Fruit fly (Drosophila melanogaster) whole organism, prepupa: ENCODE data around the gene Polr2I.

Experiments used
- Blimp-1 ChIP-seq: fragments of 200-800 bp; sonication (Bioruptor generic); optimal IDR thresholded peaks from 3 replicates; lab custom pipeline; 2017; ENCODE audit warnings: missing biosample characterization, missing genetic modification characterization, mild to moderate bottlenecking, moderate library complexity, missing genetic modification reagents
- CG10631 ChIP-seq: fragments of 200-800 bp; sonication (Bioruptor generic); optimal IDR thresholded peaks from 2 replicates; lab custom pipeline; 2016; ENCODE audit warnings: missing biosample characterization, missing genetic modification characterization
- CG10669 ChIP-seq: fragments of 200-800 bp; sonication (Bioruptor generic); optimal IDR thresholded peaks from 3 replicates; lab custom pipeline; 2018; ENCODE audit warnings: missing biosample characterization, mild to moderate bottlenecking, missing genetic modification characterization, moderate library complexity
- CG11294 ChIP-seq: fragments of 200-800 bp; sonication (Bioruptor generic); IDR thresholded peaks from 2 replicates; pipeline ENCODE4 v1.3.6; 2022; ENCODE audit warnings: missing biosample characterization, missing genetic modification characterization
- CG11762 ChIP-seq: fragments of 200-800 bp; sonication (Bioruptor generic); optimal IDR thresholded peaks from 3 replicates; lab custom pipeline; 2016; ENCODE audit warnings: missing biosample characterization, missing genetic modification characterization; ENCODE audit not compliant: insufficient read depth
- CG16779 ChIP-seq: fragments of 200-800 bp; sonication (Bioruptor generic); optimal IDR thresholded peaks from 3 replicates; lab custom pipeline; 2017; ENCODE audit warnings: missing biosample characterization, mild to moderate bottlenecking, missing genetic modification characterization
- CG31627 ChIP-seq: fragments of 200-800 bp; sonication (Bioruptor generic); optimal IDR thresholded peaks from 3 replicates; lab custom pipeline; 2016; ENCODE audit warnings: missing biosample characterization, missing genetic modification characterization
- CG34406 ChIP-seq: fragments of 200-800 bp; sonication (Bioruptor generic); optimal IDR thresholded peaks from 3 replicates; lab custom pipeline; 2016; ENCODE audit warnings: missing biosample characterization, missing genetic modification characterization
- CG3919 ChIP-seq: fragments of 200-800 bp; sonication (Bioruptor generic); optimal IDR thresholded peaks from 3 replicates; lab custom pipeline; 2016; ENCODE audit warnings: missing biosample characterization, missing genetic modification characterization
- CG6792 ChIP-seq: fragments of 200-800 bp; sonication (Bioruptor generic); optimal IDR thresholded peaks from 3 replicates; lab custom pipeline; 2016; ENCODE audit warnings: missing biosample characterization, missing genetic modification characterization
- CG6854 ChIP-seq: fragments of 200-800 bp; sonication (Bioruptor generic); optimal IDR thresholded peaks from 2 replicates; lab custom pipeline; 2017; ENCODE audit warnings: missing biosample characterization, mild to moderate bottlenecking, missing genetic modification characterization
- CG7368 ChIP-seq: fragments of 200-800 bp; sonication (Bioruptor generic); optimal IDR thresholded peaks from 3 replicates; lab custom pipeline; 2016; ENCODE audit warnings: missing biosample characterization, missing genetic modification characterization
- CG8119 ChIP-seq: fragments of 200-800 bp; sonication (Bioruptor generic); IDR thresholded peaks from 3 replicates; pipeline ENCODE4 v1.3.6; 2022; ENCODE audit warnings: missing biosample characterization, missing genetic modification characterization
- CG8319 ChIP-seq: fragments of 200-800 bp; sonication (Bioruptor generic); optimal IDR thresholded peaks from 3 replicates; lab custom pipeline; 2016; ENCODE audit warnings: missing biosample characterization, missing genetic modification characterization
- CG8632 ChIP-seq: fragments of 200-800 bp; sonication (Bioruptor generic); optimal IDR thresholded peaks from 3 replicates; lab custom pipeline; 2016; ENCODE audit warnings: missing biosample characterization, missing genetic modification characterization
- CG9139 ChIP-seq: fragments of 200-800 bp; sonication (Bioruptor generic); optimal IDR thresholded peaks from 3 replicates; lab custom pipeline; 2017; ENCODE audit warnings: missing biosample characterization, mild to moderate bottlenecking, missing genetic modification characterization
- Eip75B ChIP-seq: fragments of 200-800 bp; sonication (Bioruptor generic); optimal IDR thresholded peaks from 3 replicates; lab custom pipeline; 2016; ENCODE audit warnings: missing biosample characterization, missing genetic modification characterization
- Eip78C ChIP-seq: fragments of 200-800 bp; sonication (Bioruptor generic); peaks from one replicate; lab custom pipeline; 2016; ENCODE audit warnings: missing biosample characterization, missing genetic modification characterization
- Eip93F ChIP-seq: fragments of 200-800 bp; sonication (Bioruptor generic); optimal IDR thresholded peaks from 2 replicates; lab custom pipeline; 2016; ENCODE audit warnings: missing biosample characterization, mild to moderate bottlenecking, missing genetic modification characterization
- Ets96B ChIP-seq: fragments of 200-800 bp; optimal IDR thresholded peaks from 2 replicates; lab custom pipeline; 2019; ENCODE audit warnings: missing biosample characterization, mild to moderate bottlenecking, missing genetic modification characterization, moderate library complexity
- Gug ChIP-seq: fragments of 200-800 bp; sonication (Bioruptor generic); IDR thresholded peaks from 2 replicates; pipeline ENCODE4 v1.3.6; 2022; ENCODE audit warnings: missing biosample characterization, missing genetic modification characterization
- Hr38 ChIP-seq: sonication (Bioruptor generic); optimal IDR thresholded peaks from 2 replicates; lab custom pipeline; 2016; ENCODE audit warnings: missing biosample characterization, missing genetic modification characterization
- Hr39 ChIP-seq: fragments of 200-800 bp; sonication (Bioruptor generic); optimal IDR thresholded peaks from 2 replicates; lab custom pipeline; 2016; ENCODE audit warnings: missing biosample characterization, missing genetic modification characterization
- Hr4 ChIP-seq: fragments of 200-800 bp; sonication (Bioruptor generic); optimal IDR thresholded peaks from 3 replicates; lab custom pipeline; 2016; ENCODE audit warnings: missing biosample characterization, missing genetic modification characterization
- Lpt ChIP-seq: fragments of 200-800 bp; sonication (Bioruptor generic); optimal IDR thresholded peaks from 3 replicates; lab custom pipeline; 2016; ENCODE audit warnings: missing biosample characterization, missing genetic modification characterization
- Met ChIP-seq: fragments of 200-800 bp; sonication (Bioruptor generic); optimal IDR thresholded peaks from 3 replicates; lab custom pipeline; 2016; ENCODE audit warnings: missing biosample characterization, missing genetic modification characterization
- OdsH ChIP-seq: fragments of 200-800 bp; sonication (Bioruptor generic); optimal IDR thresholded peaks from 3 replicates; lab custom pipeline; 2016; ENCODE audit warnings: missing biosample characterization, missing genetic modification characterization
- Smox ChIP-seq: fragments of 200-800 bp; sonication (Bioruptor generic); optimal IDR thresholded peaks from 3 replicates; lab custom pipeline; 2016; ENCODE audit warnings: missing biosample characterization, missing genetic modification characterization
- Sox14 ChIP-seq: fragments of 200-800 bp; sonication (Bioruptor generic); optimal IDR thresholded peaks from 3 replicates; lab custom pipeline; 2016; ENCODE audit warnings: missing biosample characterization, missing genetic modification characterization
- Sox15 ChIP-seq: fragments of 200-800 bp; sonication (Bioruptor generic); optimal IDR thresholded peaks from 3 replicates; lab custom pipeline; 2016; ENCODE audit warnings: missing biosample characterization, missing genetic modification characterization
- achi ChIP-seq: fragments of 200-800 bp; sonication (Bioruptor generic); optimal IDR thresholded peaks from 3 replicates; lab custom pipeline; 2016; ENCODE audit warnings: missing biosample characterization, missing genetic modification characterization
- cyc ChIP-seq: fragments of 200-800 bp; sonication (Bioruptor generic); optimal IDR thresholded peaks from 3 replicates; lab custom pipeline; 2016; ENCODE audit warnings: missing biosample characterization, missing genetic modification characterization
- esn ChIP-seq: fragments of 200-800 bp; sonication (Bioruptor generic); optimal IDR thresholded peaks from 2 replicates; lab custom pipeline; 2016; ENCODE audit warnings: missing biosample characterization, mild to moderate bottlenecking, missing genetic modification characterization, moderate library complexity
- fd59A ChIP-seq: fragments of 200-800 bp; sonication (Bioruptor generic); optimal IDR thresholded peaks from 2 replicates; lab custom pipeline; 2017; ENCODE audit warnings: missing biosample characterization, mild to moderate bottlenecking, missing genetic modification characterization, missing genetic modification reagents
- fd85E ChIP-seq: fragments of 200-800 bp; sonication (Bioruptor generic); optimal IDR thresholded peaks from 3 replicates; lab custom pipeline; 2016; ENCODE audit warnings: missing biosample characterization, missing genetic modification characterization
- fkh ChIP-seq: fragments of 200-800 bp; sonication (Bioruptor generic); optimal IDR thresholded peaks from 3 replicates; lab custom pipeline; 2017; ENCODE audit warnings: missing biosample characterization, mild to moderate bottlenecking, missing genetic modification characterization, moderate library complexity
- lz ChIP-seq: fragments of 200-800 bp; sonication (Bioruptor generic); optimal IDR thresholded peaks from 3 replicates; lab custom pipeline; 2016; ENCODE audit warnings: missing biosample characterization, missing genetic modification characterization
- net ChIP-seq: fragments of 200-800 bp; sonication (Bioruptor generic); optimal IDR thresholded peaks from 3 replicates; lab custom pipeline; 2016; ENCODE audit warnings: missing biosample characterization, missing genetic modification characterization
- pdm3 ChIP-seq: fragments of 200-800 bp; sonication (Bioruptor generic); optimal IDR thresholded peaks from 3 replicates; lab custom pipeline; 2016; ENCODE audit warnings: missing biosample characterization, missing genetic modification characterization
- salr ChIP-seq, 2 experiments: fragments of 200-800 bp; sonication (Bioruptor generic); optimal IDR thresholded peaks; 3 replicates each; lab custom pipeline; 2016 to 2018; ENCODE audit warnings: missing biosample characterization in 2 of 2, missing genetic modification characterization in 2 of 2, mild to moderate bottlenecking in 1 of 2
- spab ChIP-seq: fragments of 200-800 bp; sonication (Bioruptor generic); optimal IDR thresholded peaks from 2 replicates; lab custom pipeline; 2017; ENCODE audit warnings: missing biosample characterization, mild to moderate bottlenecking, missing genetic modification characterization, missing genetic modification reagents
- svp ChIP-seq: fragments of 200-800 bp; sonication (Bioruptor generic); peaks from one replicate; lab custom pipeline; 2016; ENCODE audit warnings: missing biosample characterization, missing genetic modification characterization
- topi ChIP-seq: fragments of 200-800 bp; sonication (Bioruptor generic); optimal IDR thresholded peaks from 3 replicates; lab custom pipeline; 2016; ENCODE audit warnings: missing biosample characterization, missing genetic modification characterization
- vri ChIP-seq: fragments of 200-800 bp; sonication (Bioruptor generic); optimal IDR thresholded peaks from 3 replicates; lab custom pipeline; 2016; ENCODE audit warnings: missing biosample characterization, mild to moderate bottlenecking, missing genetic modification characterization

Polr2I gene

dm6 chr3R:14353733-14354152 is 44.9 kb downstream of the Polr2I start (continued):
- TF ChIP-seq Blimp-1 (peak; percentile 86), pdm3 (GFP tag; lab: Kevin White, UChicago) (peak; percentile 56), OdsH (GFP tag; lab: Kevin White, UChicago) (peak; percentile 89), achi (peak; percentile 87), Eip78C (GFP tag; lab: Kevin White, UChicago) (peak; percentile 90), CG8119 (GFP tag; lab: Robert Waterston, UW) (peak; percentile 89), Eip93F (GFP tag; lab: Kevin White, UChicago) (no peak), CG3919 (peak; percentile 91), CG6792 (peak; percentile 90), CG8319 (GFP tag; lab: Kevin White, UChicago) (peak; percentile 84), Hr38 (GFP tag; lab: Kevin White, UChicago) (no peak), fd59A (peak; percentile 71), Met (GFP tag; lab: Kevin White, UChicago) (peak; percentile 73), Smox (GFP tag; lab: Kevin White, UChicago) (peak; percentile 66), CG16779 (tag; lab: Kevin White, UChicago) (peak; percentile 79), vri (GFP tag; lab: Kevin White, UChicago) (peak; percentile 28), lz (peak; percentile 77), CG6854 (GFP tag; lab: Kevin White, UChicago) (peak; percentile 88), Hr39 (GFP tag; lab: Kevin White, UChicago) (peak; percentile 52), salr (GFP tag; optimal IDR thresholded peaks at IDR 0.05; lab: Kevin White, UChicago) (peak; percentile 52 to 73), cyc (peak; percentile 83), CG31627 (GFP tag; lab: Kevin White, UChicago) (peak; percentile 64), Hr4 (GFP tag; lab: Kevin White, UChicago) (peak; percentile 71), CG11294 (GFP tag; lab: Robert Waterston, UW) (peak; percentile 60; the same call in 1 of the 2 replicates), topi (GFP tag; lab: Kevin White, UChicago) (peak; percentile 77), CG7368 (GFP tag; lab: Kevin White, UChicago) (peak; percentile 82), CG9139 (peak; percentile 84)

- TF ChIP-seq Sox15 (GFP tag; lab: Kevin White, UChicago) (no peak), CG8319 (GFP tag; lab: Kevin White, UChicago) (peak; percentile 9), CG31627 (GFP tag; lab: Kevin White, UChicago) (no peak), Eip75B (peak; percentile 30), CG10631 (peak; percentile 16), esn (peak; percentile 50), OdsH (GFP tag; lab: Kevin White, UChicago) (no peak), CG8632 (GFP tag; lab: Kevin White, UChicago) (peak; percentile 17), Eip78C (GFP tag; lab: Kevin White, UChicago) (peak; percentile 59), CG9139 (no peak), fkh (no peak), Hr39 (GFP tag; lab: Kevin White, UChicago) (peak; percentile 2), svp (GFP tag; lab: Kevin White, UChicago) (peak; percentile 72), CG34406 (GFP tag; lab: Kevin White, UChicago) (peak; percentile 6), cyc (peak; percentile 26), Smox (GFP tag; lab: Kevin White, UChicago) (peak; percentile 19), lz (peak; percentile 32), CG11294 (GFP tag; lab: Robert Waterston, UW) (no peak), fd85E (GFP tag; lab: Kevin White, UChicago) (no peak), Ets96B (peak; percentile 19), CG3919 (peak; percentile 10), topi (GFP tag; lab: Kevin White, UChicago) (peak; percentile 52)
These were observed 45.7 kb downstream of the Polr2I start for dm6 chr3R:14354599-14354998.

dm6 chr3R:14356619-14357018 is 47.7 kb downstream of the Polr2I start:
- TF ChIP-seq CG8119 (GFP tag; lab: Robert Waterston, UW), result peak; percentile 44; the same call in 1 of the 3 replicates
- peak; percentile 53 for TF ChIP-seq spab (GFP tag; lab: Kevin White, UChicago)
- TF ChIP-seq net (GFP tag; lab: Kevin White, UChicago), result peak; percentile 41
- no peak for TF ChIP-seq Hr38 (GFP tag; lab: Kevin White, UChicago)
- TF ChIP-seq Sox14 (GFP tag; lab: Kevin White, UChicago), result peak; percentile 50
- TF ChIP-seq Hr4 (GFP tag; lab: Kevin White, UChicago), result peak; percentile 55
- TF ChIP-seq Ets96B, result peak; percentile 70
- peak; percentile 30 for TF ChIP-seq CG34406 (GFP tag; lab: Kevin White, UChicago)
- peak; percentile 61 for TF ChIP-seq Met (GFP tag; lab: Kevin White, UChicago)
- peak; percentile 28 for TF ChIP-seq CG9139
- peak; percentile 57 for TF ChIP-seq cyc
- peak; percentile 12 for TF ChIP-seq lz
- peak; percentile 52 for TF ChIP-seq Hr39 (GFP tag; lab: Kevin White, UChicago)
- TF ChIP-seq Eip75B, result peak; percentile 57
- TF ChIP-seq CG7368 (GFP tag; lab: Kevin White, UChicago), result peak; percentile 60
- TF ChIP-seq CG10669 (GFP tag; lab: Kevin White, UChicago), result peak; percentile 64
- peak; percentile 30 for TF ChIP-seq CG11762 (GFP tag; lab: Kevin White, UChicago)
- no peak for TF ChIP-seq Lpt (GFP tag; lab: Kevin White, UChicago)
- peak; percentile 37 for TF ChIP-seq CG6792
- no peak for TF ChIP-seq Blimp-1
- TF ChIP-seq CG16779 (tag; lab: Kevin White, UChicago), result no peak
- TF ChIP-seq Gug, result no peak; the same call in 1 of the 2 replicates
- peak; percentile 74 for TF ChIP-seq svp (GFP tag; lab: Kevin White, UChicago)
- no peak for TF ChIP-seq Sox15 (GFP tag; lab: Kevin White, UChicago)
- peak; percentile 89 for TF ChIP-seq Eip78C (GFP tag; lab: Kevin White, UChicago)
